Fruit fly (Drosophila melanogaster): ENCODE results near the gene Trmt61.

Gene Trmt61

DNA sequence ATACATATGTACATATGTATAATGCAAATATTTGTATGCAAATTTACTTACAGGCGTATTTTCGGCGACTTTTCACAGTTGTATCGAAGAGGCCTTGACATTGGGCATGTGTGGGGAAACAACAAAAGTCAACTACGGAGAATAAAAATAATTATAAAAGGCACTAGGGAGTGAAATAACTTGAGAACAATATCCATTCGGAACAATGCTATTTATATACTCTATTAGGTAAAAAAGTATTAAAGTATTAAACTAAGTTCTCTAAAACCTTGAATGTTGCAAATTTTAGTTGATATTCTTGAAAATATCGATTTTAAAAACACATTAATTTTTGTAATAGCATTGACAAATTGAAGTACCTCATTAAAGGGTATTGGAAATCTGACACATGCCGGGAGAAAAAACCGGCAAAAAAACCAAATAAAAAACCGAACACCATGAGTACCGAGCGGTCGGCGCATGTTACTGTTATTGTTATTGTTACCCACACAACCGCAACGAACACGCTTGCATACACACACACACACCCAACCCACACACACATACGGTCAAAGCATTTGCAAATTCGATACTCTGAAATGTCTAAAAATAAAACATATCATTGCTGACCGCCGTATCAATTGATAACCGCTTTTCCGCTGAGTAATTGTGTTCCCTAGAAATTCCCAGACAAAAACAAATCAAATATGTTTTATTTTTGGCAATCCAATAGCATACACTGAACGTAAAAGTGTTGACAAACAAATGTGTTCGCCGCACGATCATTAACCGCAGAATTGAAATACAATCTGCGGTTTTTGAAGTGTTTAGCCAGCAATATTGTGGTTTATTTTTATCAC lies 45.2 kb downstream of the Trmt61 start (continued):
- TF ChIP-seq CG42726 (GFP tag; IDR thresholded peaks at IDR 0.05; ENCODE audit: partially characterized antibody) (no peak), HLH4C (GFP tag; IDR thresholded peaks at IDR 0.05; ENCODE audit: partially characterized antibody) (no peak), HmgZ (tag; optimal IDR thresholded peaks at IDR 0.05) (no peak), dmrt11E (tag; optimal IDR thresholded peaks at IDR 0.05) (peak; percentile 45), wek (GFP tag; optimal IDR thresholded peaks at IDR 0.05) (no peak), CG10959 (GFP tag; IDR thresholded peaks at IDR 0.05) (no peak), so (GFP tag; IDR thresholded peaks at IDR 0.05) (no peak), CG10366 (GFP tag; IDR thresholded peaks at IDR 0.05) (no peak), HmgD (GFP tag; optimal IDR thresholded peaks at IDR 0.05) (no peak), CG2889 (GFP tag; IDR thresholded peaks at IDR 0.05) (no peak), NfI (GFP tag; optimal IDR thresholded peaks at IDR 0.05) (no peak), B-H1 (GFP tag; IDR thresholded peaks at IDR 0.05) (no peak), disco-r (GFP tag; optimal IDR thresholded peaks at IDR 0.05) (no peak), CG4730 (GFP tag; IDR thresholded peaks at IDR 0.05) (no peak), CG3838 (GFP tag; optimal IDR thresholded peaks at IDR 0.05) (no peak), fru (optimal IDR thresholded peaks at IDR 0.05) (no peak), tgo (GFP tag; IDR thresholded peaks at IDR 0.05) (no peak; the same call in 2 of the 3 replicates), CG6272 (GFP tag; IDR thresholded peaks at IDR 0.05) (no peak), Sin3A (optimal IDR thresholded peaks at IDR 0.05) (no peak), Elba2 (GFP tag; optimal IDR thresholded peaks at IDR 0.05) (no peak), unpg (GFP tag; optimal IDR thresholded peaks at IDR 0.05) (peak; percentile 29), Hr51 (GFP tag; optimal IDR thresholded peaks at IDR 0.05) (peak in 1 of 2 experiments; percentile 39), Dad (GFP tag; optimal IDR thresholded peaks at IDR 0.05) (no peak), CG3726 (GFP tag; IDR thresholded peaks at IDR 0.05) (no peak), Gug (GFP tag; IDR thresholded peaks at IDR 0.05) (no peak), Dip3 (GFP tag; optimal IDR thresholded peaks at IDR 0.05) (no peak), kni (GFP tag; optimal IDR thresholded peaks at IDR 0.05) (no peak), al (GFP tag; IDR thresholded peaks at IDR 0.05) (0 out of 2 replicates have a peak, but pooled peaks have one; percentile 23), ranshi (GFP tag; IDR thresholded peaks at IDR 0.05) (no peak), PHDP (tag; optimal IDR thresholded peaks at IDR 0.05) (peak; percentile 46), Rx (GFP tag; IDR thresholded peaks at IDR 0.05) (no peak), CG12769 (tag; optimal IDR thresholded peaks at IDR 0.05) (peak; percentile 23), Meics (GFP tag; optimal IDR thresholded peaks at IDR 0.05) (peak; percentile 70), tin (GFP tag; optimal IDR thresholded peaks at IDR 0.05) (no peak), CG11695 (GFP tag; IDR thresholded peaks at IDR 0.05) (0 out of 3 replicates have a peak, but pooled peaks have one; percentile 44), bigmax (GFP tag; optimal IDR thresholded peaks at IDR 0.05) (no peak), D19A (tag; optimal IDR thresholded peaks at IDR 0.05) (peak; percentile 82), CHES-1-like (GFP tag; optimal IDR thresholded peaks at IDR 0.05) (no peak), CG15601 (tag; optimal IDR thresholded peaks at IDR 0.05) (no peak), CG18599 (GFP tag; optimal IDR thresholded peaks at IDR 0.05) (peak; percentile 69), CG15011 (GFP tag; optimal IDR thresholded peaks at IDR 0.05) (no peak), CG33213 (GFP tag; optimal IDR thresholded peaks at IDR 0.05) (no peak), CG10274 (GFP tag; optimal IDR thresholded peaks at IDR 0.05) (no peak), sima (GFP tag; optimal IDR thresholded peaks at IDR 0.05) (no peak), croc (GFP tag; conservative IDR thresholded peaks at IDR 0.05) (no peak), Doc2 (GFP tag; IDR thresholded peaks at IDR 0.05) (no peak), z (GFP tag; IDR thresholded peaks at IDR 0.05) (no peak), wor (GFP tag; IDR thresholded peaks at IDR 0.05) (no peak), Hr3 (GFP tag; optimal IDR thresholded peaks at IDR 0.05) (no peak), CG11456 (GFP tag; IDR thresholded peaks at IDR 0.05) (no peak), slbo (GFP tag; IDR thresholded peaks at IDR 0.05) (peak; percentile 51)
